Worm (Caenorhabditis elegans): ENCODE data around the gene F53C11.9.

Gene F53C11.9

ce11 chrV:13762426-13763127 lies 15.2 kb upstream of the F53C11.9 start, which contains the start of gene F20G2.6:
Gene F20G2.6 (plus strand): TSS chrV:13763077.
- TF ChIP-seq ceh-28 (tag; optimal IDR thresholded peaks at IDR 0.05): no peak
- TF ChIP-seq nhr-237 (tag; optimal IDR thresholded peaks at IDR 0.05): no peak
- no peak for TF ChIP-seq nhr-67 (tag; optimal IDR thresholded peaks at IDR 0.05)
- no peak for TF ChIP-seq nhr-25 (tag; optimal IDR thresholded peaks at IDR 0.05)
- no peak for TF ChIP-seq fkh-10 (GFP tag; optimal IDR thresholded peaks at IDR 0.05)
- TF ChIP-seq ceh-16 (tag; optimal IDR thresholded peaks at IDR 0.05): no peak
- TF ChIP-seq nhr-43 (tag; optimal IDR thresholded peaks at IDR 0.05; ENCODE audit: poor library complexity, severe bottlenecking): no peak
- no peak for TF ChIP-seq nhr-23 (tag; optimal IDR thresholded peaks at IDR 0.05)
- no peak for TF ChIP-seq nhr-12 (tag; optimal IDR thresholded peaks at IDR 0.05)
- no peak for TF ChIP-seq nhr-77 (tag; optimal IDR thresholded peaks at IDR 0.05)
- no peak for TF ChIP-seq eor-1 (tag; optimal IDR thresholded peaks at IDR 0.05)
- no peak for TF ChIP-seq lsy-12 (tag; optimal IDR thresholded peaks at IDR 0.05)
- no peak for TF ChIP-seq ceh-9 (tag; optimal IDR thresholded peaks at IDR 0.05)
- TF ChIP-seq unc-39 (tag; optimal IDR thresholded peaks at IDR 0.05): no peak
- TF ChIP-seq elt-2 (tag; optimal IDR thresholded peaks at IDR 0.05): no peak
- no peak for TF ChIP-seq ztf-4 (tag; optimal IDR thresholded peaks at IDR 0.05)
- no peak for TF ChIP-seq mdl-1 (tag; optimal IDR thresholded peaks at IDR 0.05)

ce11 chrV:13763723-13764122 lies 14.1 kb upstream of the F53C11.9 start:
- TF ChIP-seq nhr-76 (tag; optimal IDR thresholded peaks at IDR 0.05) (no peak), nhr-11 (tag; optimal IDR thresholded peaks at IDR 0.05) (peak; percentile 18)

ce11 chrV:13768388-13768787 lies 9.4 kb upstream of the F53C11.9 start, which contains the start of gene F20G2.3:
Gene F20G2.3 (minus strand): TSS chrV:13768488.
- TF ChIP-seq nhr-23 (tag; optimal IDR thresholded peaks at IDR 0.05) (peak; percentile 63), ceh-82 (tag; optimal IDR thresholded peaks at IDR 0.05) (no peak)

ce11 chrV:13768941-13769436 lies 8.8 kb upstream of the F53C11.9 start, which contains the start of gene nas-24:
Gene nas-24 (plus strand): TSS chrV:13769386.
- peak; percentile 51 for TF ChIP-seq elt-2 (tag; optimal IDR thresholded peaks at IDR 0.05)
- no peak for TF ChIP-seq elt-1 (tag; optimal IDR thresholded peaks at IDR 0.05)
- TF ChIP-seq nhr-28 (tag; optimal IDR thresholded peaks at IDR 0.05): no peak
- TF ChIP-seq daf-12 (tag; optimal IDR thresholded peaks at IDR 0.05): no peak
- peak; percentile 85 for TF ChIP-seq pqm-1 (tag; optimal IDR thresholded peaks at IDR 0.05)
- no peak for TF ChIP-seq nhr-237 (tag; optimal IDR thresholded peaks at IDR 0.05)

ce11 chrV:13771209-13771608 lies 6.6 kb upstream of the F53C11.9 start, which contains the start of gene F20G2.5:
Gene F20G2.5 (plus strand): TSS chrV:13771509.
- no peak for TF ChIP-seq nhr-67 (tag; optimal IDR thresholded peaks at IDR 0.05)
- TF ChIP-seq elt-2 (tag; optimal IDR thresholded peaks at IDR 0.05): peak; percentile 40
- TF ChIP-seq unc-62 (GFP tag; optimal IDR thresholded peaks at IDR 0.05): no peak
- no peak for TF ChIP-seq nhr-12 (tag; optimal IDR thresholded peaks at IDR 0.05)
- peak; percentile 40 for TF ChIP-seq pqm-1 (tag; optimal IDR thresholded peaks at IDR 0.05)
- TF ChIP-seq fos-1 (tag; optimal IDR thresholded peaks at IDR 0.05): no peak
- no peak for TF ChIP-seq egl-5 (tag; optimal IDR thresholded peaks at IDR 0.05)
- no peak for TF ChIP-seq ztf-11 (tag; optimal IDR thresholded peaks at IDR 0.05)

ce11 chrV:13775529-13775928 lies 2.3 kb upstream of the F53C11.9 start, which contains the start of gene F53C11.1:
Gene F53C11.1 (plus strand): TSS chrV:13775796.
- TF ChIP-seq mml-1 (tag; optimal IDR thresholded peaks at IDR 0.05) (no peak), nhr-12 (tag; optimal IDR thresholded peaks at IDR 0.05) (no peak), zag-1 (tag; optimal IDR thresholded peaks at IDR 0.05) (no peak), ZK546.5 (tag; optimal IDR thresholded peaks at IDR 0.05) (no peak), pqm-1 (tag; optimal IDR thresholded peaks at IDR 0.05) (peak; percentile 73), fos-1 (tag; optimal IDR thresholded peaks at IDR 0.05) (no peak), ceh-82 (tag; optimal IDR thresholded peaks at IDR 0.05) (no peak), elt-2 (tag; optimal IDR thresholded peaks at IDR 0.05) (peak; percentile 28), sea-2 (GFP tag; optimal IDR thresholded peaks at IDR 0.05) (no peak), ceh-9 (tag; optimal IDR thresholded peaks at IDR 0.05) (no peak), tbx-2 (tag; optimal IDR thresholded peaks at IDR 0.05) (no peak)

Measured in whole organism, L3 larva.